1 fruit fly cellular context compared by ENCODE assay signal in the genomic region with DNA sequence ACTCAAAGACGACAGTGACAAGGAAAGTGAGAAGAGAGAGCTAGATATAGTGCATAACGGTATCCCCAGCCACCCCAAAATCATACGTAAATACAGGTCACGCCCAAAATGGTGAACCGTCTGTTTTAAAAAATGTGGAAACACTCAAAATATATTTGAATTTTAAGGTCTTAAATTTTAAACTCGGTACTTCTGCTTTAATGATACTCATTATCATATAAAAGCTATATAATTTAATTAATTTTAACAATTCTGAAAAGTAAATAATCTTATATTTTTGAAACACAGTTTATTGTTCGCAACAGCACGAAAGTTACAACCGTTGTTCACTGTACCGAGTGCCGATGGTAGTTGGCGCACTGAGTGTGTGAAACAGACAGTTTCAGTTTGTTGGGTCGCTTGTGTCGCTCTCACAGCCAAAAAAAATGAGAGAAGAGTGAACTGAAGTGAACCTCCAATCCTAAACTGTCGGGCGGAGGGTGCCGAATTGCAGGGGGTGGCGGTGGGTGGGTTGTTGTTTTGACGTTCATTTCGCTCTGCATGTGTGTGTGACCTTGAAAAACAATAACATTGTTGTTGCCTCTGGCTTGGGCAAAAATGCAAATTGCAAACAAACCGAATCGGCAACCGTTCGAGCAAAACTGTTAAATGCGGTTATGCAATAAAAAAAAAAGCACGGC.
TF ChIP-seq lines count a peak whose summit lies in the region.

No protein-coding gene starts in this region.

TF ChIP-seq in whole organism, embryonic, 481 proteins besides CTCF, POLR2A, EP300 and RAD21 (continued from another document and continues in another):
- TF ChIP-seq CG1603 (tag; optimal IDR thresholded peaks at IDR 0.05; lab: Kevin White, UChicago) (peak; percentile 46), CG13287 (GFP tag; IDR thresholded peaks at IDR 0.05; lab: Robert Waterston, UW; ENCODE audit: partially characterized antibody) (no peak; the same call in 1 of the 2 replicates), NC2α (GFP tag; optimal IDR thresholded peaks at IDR 0.05; lab: Kevin White, UChicago) (no peak), CG43689 (GFP tag; IDR thresholded peaks at IDR 0.05; lab: Robert Waterston, UW) (peak; percentile 75), CG10267 (tag; optimal IDR thresholded peaks at IDR 0.05; lab: Kevin White, UChicago) (peak; percentile 86), lab (GFP tag; optimal IDR thresholded peaks at IDR 0.05; lab: Kevin White, UChicago) (peak; percentile 97), seq (GFP tag; IDR thresholded peaks at IDR 0.05; lab: Robert Waterston, UW) (peak; percentile 91), Lpt (GFP tag; optimal IDR thresholded peaks at IDR 0.05; lab: Kevin White, UChicago) (no peak), salm (tag; optimal IDR thresholded peaks at IDR 0.05; lab: Kevin White, UChicago) (peak; percentile 87), lmd (GFP tag; IDR thresholded peaks at IDR 0.05; lab: Robert Waterston, UW) (peak; percentile 93), CG2116 (GFP tag; optimal IDR thresholded peaks at IDR 0.05; lab: Kevin White, UChicago) (peak; percentile 43), Hmr (GFP tag; optimal IDR thresholded peaks at IDR 0.05; lab: Kevin White, UChicago) (peak; percentile 96), Elba2 (GFP tag; optimal IDR thresholded peaks at IDR 0.05; lab: Kevin White, UChicago) (no peak), lilli (GFP tag; optimal IDR thresholded peaks at IDR 0.05; lab: Kevin White, UChicago) (peak; percentile 83), CG15479 (GFP tag; optimal IDR thresholded peaks at IDR 0.05; lab: Kevin White, UChicago) (no peak), her (GFP tag; optimal IDR thresholded peaks at IDR 0.05; lab: Kevin White, UChicago) (no peak), CG7556 (GFP tag; optimal IDR thresholded peaks at IDR 0.05; lab: Kevin White, UChicago) (peak; percentile 96), CG30403 (GFP tag; optimal IDR thresholded peaks at IDR 0.05; lab: Kevin White, UChicago) (peak; percentile 92), CG10543 (GFP tag; optimal IDR thresholded peaks at IDR 0.05; lab: Kevin White, UChicago) (peak; percentile 97), CG7271 (tag; optimal IDR thresholded peaks at IDR 0.05; lab: Kevin White, UChicago) (no peak), CG4360 (GFP tag; IDR thresholded peaks at IDR 0.05; lab: Robert Waterston, UW) (peak; percentile 37; the same call in 1 of the 2 replicates), sug (tag; optimal IDR thresholded peaks at IDR 0.05; lab: Kevin White, UChicago) (peak; percentile 86), fd64A (GFP tag; optimal IDR thresholded peaks at IDR 0.05; lab: Kevin White, UChicago) (peak; percentile 68), chinmo (GFP tag; IDR thresholded peaks at IDR 0.05; lab: Robert Waterston, UW; ENCODE audit: partially characterized antibody) (0 out of 4 replicates have a peak, but pooled peaks have one; percentile 64), Awh (GFP tag; IDR thresholded peaks at IDR 0.05; lab: Robert Waterston, UW) (peak; percentile 83), gcm2 (GFP tag; optimal IDR thresholded peaks at IDR 0.05; lab: Kevin White, UChicago) (peak; percentile 33), CG32532 (GFP tag; IDR thresholded peaks at IDR 0.05; lab: Robert Waterston, UW) (peak; percentile 86), gcm (GFP tag; optimal IDR thresholded peaks at IDR 0.05; lab: Kevin White, UChicago) (peak; percentile 90), twi (tag; optimal IDR thresholded peaks at IDR 0.05; lab: Kevin White, UChicago) (peak; percentile 84), inv (GFP tag; IDR thresholded peaks at IDR 0.05; lab: Robert Waterston, UW; ENCODE audit: partially characterized antibody) (0 out of 2 replicates have a peak, but pooled peaks have one; percentile 19), CG12104 (GFP tag; optimal IDR thresholded peaks at IDR 0.05; lab: Kevin White, UChicago) (peak; percentile 85), Ptx1 (GFP tag; IDR thresholded peaks at IDR 0.05; lab: Robert Waterston, UW) (peak; percentile 93), tgo (GFP tag; IDR thresholded peaks at IDR 0.05; lab: Robert Waterston, UW) (peak; percentile 88), dmrt11E (tag; optimal IDR thresholded peaks at IDR 0.05; lab: Kevin White, UChicago) (peak; percentile 81), wor (GFP tag; IDR thresholded peaks at IDR 0.05; lab: Robert Waterston, UW) (peak; percentile 89), prd (optimal IDR thresholded peaks at IDR 0.05; lab: Kevin White, UChicago) (no peak), prd (GFP tag; IDR thresholded peaks at IDR 0.05; lab: Robert Waterston, UW) (peak; percentile 90), CG8388 (GFP tag; optimal IDR thresholded peaks at IDR 0.05; lab: Kevin White, UChicago) (peak; percentile 92), CG9437 (GFP tag; optimal IDR thresholded peaks at IDR 0.05; lab: Kevin White, UChicago) (peak; percentile 86), Kr (GFP tag; optimal IDR thresholded peaks at IDR 0.05; lab: Kevin White, UChicago) (no peak), tup (GFP tag; optimal IDR thresholded peaks at IDR 0.05; lab: Kevin White, UChicago) (peak; percentile 36), fd3F (GFP tag; optimal IDR thresholded peaks at IDR 0.05; lab: Kevin White, UChicago) (peak; percentile 86), CG9609 (GFP tag; optimal IDR thresholded peaks at IDR 0.05; lab: Kevin White, UChicago) (peak; percentile 17), dmrt99B (tag; optimal IDR thresholded peaks at IDR 0.05; lab: Kevin White, UChicago) (peak; percentile 96), scrt (GFP tag; optimal IDR thresholded peaks at IDR 0.05; lab: Kevin White, UChicago) (peak; percentile 90), nerfin-2 (GFP tag; IDR thresholded peaks at IDR 0.05; lab: Robert Waterston, UW; ENCODE audit: partially characterized antibody) (no peak), Stat92E (GFP tag; optimal IDR thresholded peaks at IDR 0.05; lab: Kevin White, UChicago) (peak in 1 of 3 experiments; percentile 78), NK7.1 (GFP tag; optimal IDR thresholded peaks at IDR 0.05; lab: Kevin White, UChicago) (no peak), CG3847 (GFP tag; IDR thresholded peaks at IDR 0.05; lab: Robert Waterston, UW) (peak; percentile 92), CG12391 (tag; optimal IDR thresholded peaks at IDR 0.05; lab: Kevin White, UChicago) (peak; percentile 93), CG11085 (GFP tag; IDR thresholded peaks at IDR 0.05; lab: Robert Waterston, UW) (peak; percentile 74; the same call in 1 of the 2 replicates), so (GFP tag; IDR thresholded peaks at IDR 0.05; lab: Robert Waterston, UW) (peak; percentile 93), CG42726 (GFP tag; IDR thresholded peaks at IDR 0.05; lab: Robert Waterston, UW; ENCODE audit: partially characterized antibody) (0 out of 2 replicates have a peak, but pooled peaks have one; percentile 12), Pdp1 (GFP tag; optimal IDR thresholded peaks at IDR 0.05; lab: Kevin White, UChicago) (peak; percentile 54 to 64), CG32767 (GFP tag; IDR thresholded peaks at IDR 0.05; lab: Robert Waterston, UW) (peak; percentile 86), Jarid2 (GFP tag; optimal IDR thresholded peaks at IDR 0.05; lab: Kevin White, UChicago) (peak; percentile 72), Atf-2 (GFP tag; optimal IDR thresholded peaks at IDR 0.05; lab: Kevin White, UChicago) (peak; percentile 25), CG13894 (tag; optimal IDR thresholded peaks at IDR 0.05; lab: Kevin White, UChicago) (peak; percentile 92), Ravus (GFP tag; IDR thresholded peaks at IDR 0.05; lab: Robert Waterston, UW) (peak; percentile 80), Taf1 (GFP tag; IDR thresholded peaks at IDR 0.05; lab: Robert Waterston, UW) (peak; percentile 71), onecut (GFP tag; IDR thresholded peaks at IDR 0.05; lab: Robert Waterston, UW) (peak; percentile 71), NFAT (GFP tag; IDR thresholded peaks at IDR 0.05; lab: Robert Waterston, UW) (peak; percentile 68), CG30431 (GFP tag; optimal IDR thresholded peaks at IDR 0.05; lab: Kevin White, UChicago) (peak; percentile 81), org-1 (GFP tag; optimal IDR thresholded peaks at IDR 0.05; lab: Kevin White, UChicago) (peak; percentile 91), CG11093 (GFP tag; IDR thresholded peaks at IDR 0.05; lab: Robert Waterston, UW) (peak; percentile 83), CG3838 (GFP tag; optimal IDR thresholded peaks at IDR 0.05; lab: Kevin White, UChicago) (no peak), ci (GFP tag; IDR thresholded peaks at IDR 0.05; lab: Robert Waterston, UW) (peak; percentile 81), ewg (GFP tag; optimal IDR thresholded peaks at IDR 0.05; lab: Kevin White, UChicago) (peak; percentile 84), CG6272 (GFP tag; IDR thresholded peaks at IDR 0.05; lab: Robert Waterston, UW) (peak; percentile 73), ara (GFP tag; IDR thresholded peaks at IDR 0.05; lab: Robert Waterston, UW) (peak; percentile 72), Chrac-16 (GFP tag; optimal IDR thresholded peaks at IDR 0.05; lab: Kevin White, UChicago) (peak; percentile 87), NC2β (GFP tag; optimal IDR thresholded peaks at IDR 0.05; lab: Kevin White, UChicago) (peak; percentile 17), sc (optimal IDR thresholded peaks at IDR 0.05; lab: Kevin White, UChicago) (no peak), sc (GFP tag; optimal IDR thresholded peaks at IDR 0.05; lab: Kevin White, UChicago) (peak; percentile 84), sima (GFP tag; optimal IDR thresholded peaks at IDR 0.05; lab: Kevin White, UChicago) (no peak), Med (GFP tag; lab: Kevin White, UChicago) (peak; percentile 91), run (tag; optimal IDR thresholded peaks at IDR 0.05; lab: Kevin White, UChicago) (peak; percentile 85), al (GFP tag; IDR thresholded peaks at IDR 0.05; lab: Robert Waterston, UW) (peak; percentile 74), CG31388 (GFP tag; optimal IDR thresholded peaks at IDR 0.05; lab: Kevin White, UChicago) (peak; percentile 72), CG10209 (GFP tag; optimal IDR thresholded peaks at IDR 0.05; lab: Kevin White, UChicago) (peak; percentile 93), CG18619 (GFP tag; optimal IDR thresholded peaks at IDR 0.05; lab: Kevin White, UChicago) (peak; percentile 91), ac (GFP tag; optimal IDR thresholded peaks at IDR 0.05; lab: Kevin White, UChicago) (peak; percentile 42), CG8944 (GFP tag; optimal IDR thresholded peaks at IDR 0.05; lab: Kevin White, UChicago) (peak; percentile 43), Rfx (GFP tag; IDR thresholded peaks at IDR 0.05; lab: Robert Waterston, UW) (peak; percentile 90), ind (GFP tag; optimal IDR thresholded peaks at IDR 0.05; lab: Kevin White, UChicago) (peak; percentile 89), Dad (GFP tag; optimal IDR thresholded peaks at IDR 0.05; lab: Kevin White, UChicago) (peak; percentile 12), ase (GFP tag; IDR thresholded peaks at IDR 0.05; lab: Robert Waterston, UW) (peak; percentile 80), CG4617 (GFP tag; optimal IDR thresholded peaks at IDR 0.05; lab: Kevin White, UChicago; ENCODE audit: borderline replicate concordance) (peak; percentile 21), Poxn (GFP tag; IDR thresholded peaks at IDR 0.05; lab: Robert Waterston, UW) (peak; percentile 74), CG13424 (tag; optimal IDR thresholded peaks at IDR 0.05; lab: Kevin White, UChicago) (peak; percentile 96), ab (GFP tag; optimal IDR thresholded peaks at IDR 0.05; lab: Kevin White, UChicago) (no peak), Bdp1 (GFP tag; optimal IDR thresholded peaks at IDR 0.05; lab: Kevin White, UChicago) (peak; percentile 9), Bgb (GFP tag; IDR thresholded peaks at IDR 0.05; lab: Robert Waterston, UW; ENCODE audit: partially characterized antibody) (no peak), CG4820 (GFP tag; optimal IDR thresholded peaks at IDR 0.05; lab: Kevin White, UChicago) (peak; percentile 83), CG11695 (GFP tag; IDR thresholded peaks at IDR 0.05; lab: Robert Waterston, UW) (peak; percentile 88), Nf-YC (tag; optimal IDR thresholded peaks at IDR 0.05; lab: Kevin White, UChicago) (peak; percentile 86), bbx (GFP tag; IDR thresholded peaks at IDR 0.05; lab: Robert Waterston, UW; ENCODE audit: partially characterized antibody) (peak; percentile 23; the same call in 1 of the 2 replicates), D19A (tag; optimal IDR thresholded peaks at IDR 0.05; lab: Kevin White, UChicago) (peak; percentile 88), CG9876 (GFP tag; optimal IDR thresholded peaks at IDR 0.05; lab: Kevin White, UChicago) (no peak), Usf (GFP tag; optimal IDR thresholded peaks at IDR 0.05; lab: Kevin White, UChicago) (peak; percentile 70), nmo (GFP tag; optimal IDR thresholded peaks at IDR 0.05; lab: Kevin White, UChicago) (peak; percentile 95), CG7372 (GFP tag; IDR thresholded peaks at IDR 0.05; lab: Robert Waterston, UW) (peak; percentile 88), zf30C (GFP tag; optimal IDR thresholded peaks at IDR 0.05; lab: Kevin White, UChicago) (no peak), fu2 (GFP tag; optimal IDR thresholded peaks at IDR 0.05; lab: Kevin White, UChicago) (no peak), Dref (GFP tag; IDR thresholded peaks at IDR 0.05; lab: Robert Waterston, UW) (no peak), danr (GFP tag; IDR thresholded peaks at IDR 0.05; lab: Robert Waterston, UW) (peak; percentile 76), CG4707 (GFP tag; optimal IDR thresholded peaks at IDR 0.05; lab: Kevin White, UChicago) (peak; percentile 72), sens (GFP tag; lab: Kevin White, UChicago) (peak; percentile 91), en (GFP tag; optimal IDR thresholded peaks at IDR 0.05; lab: Kevin White, UChicago) (no peak), CG3065 (GFP tag; optimal IDR thresholded peaks at IDR 0.05; lab: Kevin White, UChicago) (peak; percentile 69), CG5245 (GFP tag; optimal IDR thresholded peaks at IDR 0.05; lab: Kevin White, UChicago) (peak; percentile 61), az2 (GFP tag; optimal IDR thresholded peaks at IDR 0.05; lab: Kevin White, UChicago) (peak; percentile 87), CG17612 (GFP tag; IDR thresholded peaks at IDR 0.05; lab: Robert Waterston, UW) (no peak), pum (GFP tag; optimal IDR thresholded peaks at IDR 0.05; lab: Kevin White, UChicago) (peak; percentile 30), Nf-YA (GFP tag; IDR thresholded peaks at IDR 0.05; lab: Robert Waterston, UW) (peak; percentile 56), ATbp (GFP tag; optimal IDR thresholded peaks at IDR 0.05; lab: Kevin White, UChicago) (peak; percentile 92), crp (GFP tag; optimal IDR thresholded peaks at IDR 0.05; lab: Kevin White, UChicago) (peak in 1 of 2 experiments; percentile 57), CG16815 (GFP tag; optimal IDR thresholded peaks at IDR 0.05; lab: Kevin White, UChicago) (peak; percentile 87), CG17568 (GFP tag; optimal IDR thresholded peaks at IDR 0.05; lab: Kevin White, UChicago) (peak; percentile 87), mam (GFP tag; optimal IDR thresholded peaks at IDR 0.05; lab: Kevin White, UChicago) (peak; percentile 53), HLH3B (GFP tag; IDR thresholded peaks at IDR 0.05; lab: Robert Waterston, UW) (peak; percentile 87), CG10147 (GFP tag; optimal IDR thresholded peaks at IDR 0.05; lab: Kevin White, UChicago) (peak; percentile 93)
